Fruit fly (Drosophila melanogaster) whole organism, embryonic: ENCODE measurements around the gene Hsp22.
A peak's percentile ranks its signal among the peaks of the same experiment; 100 is the strongest.

Experiments
- Abd-B ChIP-seq: fragments of 200-800 bp; sonication (Bioruptor generic); optimal IDR thresholded peaks from 2 replicates; lab custom pipeline; 2018; ENCODE audit warnings: missing biosample characterization, mild to moderate bottlenecking, missing genetic modification characterization, moderate library complexity
- Atf-2 ChIP-seq: fragments of 200-800 bp; sonication (Bioruptor generic); optimal IDR thresholded peaks from 2 replicates; lab custom pipeline; 2016; ENCODE audit warnings: missing biosample characterization, missing genetic modification characterization
- CG11696 ChIP-seq: fragments of 200-800 bp; sonication (Bioruptor generic); IDR thresholded peaks from 2 replicates; pipeline ENCODE4 v1.3.6; 2022; ENCODE audit warnings: missing biosample characterization, missing genetic modification characterization
- CG12071 ChIP-seq: fragments of 200-800 bp; sonication (Bioruptor generic); optimal IDR thresholded peaks from 3 replicates; lab custom pipeline; 2018; ENCODE audit warnings: missing biosample characterization, mild to moderate bottlenecking, missing genetic modification characterization
- CG12236 ChIP-seq: fragments of 200-800 bp; sonication (Bioruptor generic); optimal IDR thresholded peaks from 2 replicates; lab custom pipeline; 2016; ENCODE audit warnings: missing biosample characterization, missing genetic modification characterization
- CG12769 ChIP-seq: fragments of 200-800 bp; sonication (Bioruptor generic); optimal IDR thresholded peaks from 2 replicates; lab custom pipeline; 2019; ENCODE audit warnings: missing biosample characterization, mild to moderate bottlenecking, missing genetic modification characterization, moderate library complexity
- CG13894 ChIP-seq: fragments of 200-800 bp; sonication (Bioruptor generic); optimal IDR thresholded peaks from 3 replicates; lab custom pipeline; 2018; ENCODE audit warnings: missing biosample characterization, mild to moderate bottlenecking, missing genetic modification characterization, moderate library complexity
- CG17802 ChIP-seq: fragments of 200-800 bp; sonication (Bioruptor generic); optimal IDR thresholded peaks from 2 replicates; lab custom pipeline; 2018; ENCODE audit warnings: missing biosample characterization, mild to moderate bottlenecking, missing genetic modification characterization, moderate library complexity
- CG1792 ChIP-seq: fragments of 200-800 bp; sonication (Bioruptor generic); optimal IDR thresholded peaks from 2 replicates; lab custom pipeline; 2016; ENCODE audit warnings: missing biosample characterization, missing genetic modification characterization
- CG2199 ChIP-seq: fragments of 200-800 bp; sonication (Bioruptor generic); IDR thresholded peaks from 3 replicates; pipeline ENCODE4 v1.3.6; 2022; ENCODE audit warnings: missing biosample characterization, missing genetic modification characterization
- CG2889 ChIP-seq: fragments of 200-800 bp; sonication (Bioruptor generic); IDR thresholded peaks from 3 replicates; pipeline ENCODE4 v1.3.6; 2022; ENCODE audit warnings: missing biosample characterization, missing genetic modification characterization
- CG3281 ChIP-seq: fragments of 200-800 bp; sonication (Bioruptor generic); optimal IDR thresholded peaks from 3 replicates; lab custom pipeline; 2017; ENCODE audit warnings: missing biosample characterization, mild to moderate bottlenecking, missing genetic modification characterization
- CG33213 ChIP-seq: fragments of 200-800 bp; sonication (Bioruptor generic); optimal IDR thresholded peaks from 3 replicates; lab custom pipeline; 2016; ENCODE audit warnings: missing biosample characterization, missing genetic modification characterization
- CG4707 ChIP-seq: fragments of 200-800 bp; sonication (Bioruptor generic); optimal IDR thresholded peaks from 2 replicates; lab custom pipeline; 2018; ENCODE audit warnings: missing biosample characterization, mild to moderate bottlenecking, missing genetic modification characterization, moderate library complexity
- CG8359 ChIP-seq: fragments of 200-800 bp; sonication (Bioruptor generic); optimal IDR thresholded peaks from 2 replicates; lab custom pipeline; 2017; ENCODE audit warnings: missing biosample characterization, mild to moderate bottlenecking, missing genetic modification characterization, borderline replicate concordance
- CG8944 ChIP-seq: fragments of 200-800 bp; sonication (Bioruptor generic); optimal IDR thresholded peaks from 3 replicates; lab custom pipeline; 2016; ENCODE audit warnings: missing biosample characterization, missing genetic modification characterization
- CG9215 ChIP-seq: fragments of 200-800 bp; sonication (Bioruptor generic); IDR thresholded peaks from 2 replicates; pipeline ENCODE4 v1.3.6; 2022; ENCODE audit warnings: missing biosample characterization, missing genetic modification characterization
- Ets97D ChIP-seq: fragments of 200-800 bp; sonication (Bioruptor generic); optimal IDR thresholded peaks from 3 replicates; lab custom pipeline; 2016; ENCODE audit warnings: missing biosample characterization, missing genetic modification characterization
- HmgZ ChIP-seq: fragments of 200-800 bp; sonication (Bioruptor generic); optimal IDR thresholded peaks from 2 replicates; lab custom pipeline; 2018; ENCODE audit warnings: missing biosample characterization, mild to moderate bottlenecking, missing genetic modification characterization
- Meics ChIP-seq: fragments of 200-800 bp; sonication (Bioruptor generic); optimal IDR thresholded peaks from 2 replicates; lab custom pipeline; 2017; ENCODE audit warnings: missing biosample characterization, mild to moderate bottlenecking, missing genetic modification characterization
- Mrtf ChIP-seq: fragments of 200-800 bp; sonication (Bioruptor generic); IDR thresholded peaks from 3 replicates; pipeline ENCODE4 v1.3.6; 2022; ENCODE audit warnings: missing biosample characterization, missing genetic modification characterization
- NFAT ChIP-seq: fragments of 200-800 bp; sonication (Bioruptor generic); IDR thresholded peaks from 2 replicates; pipeline ENCODE4 v1.3.6; 2022; ENCODE audit warnings: missing biosample characterization, missing genetic modification characterization
- NK7.1 ChIP-seq: fragments of 200-800 bp; sonication (Bioruptor generic); optimal IDR thresholded peaks from 3 replicates; lab custom pipeline; 2016; ENCODE audit warnings: missing biosample characterization, missing genetic modification characterization
- Neu2 ChIP-seq: fragments of 200-800 bp; sonication (Bioruptor generic); optimal IDR thresholded peaks from 3 replicates; lab custom pipeline; 2016; ENCODE audit warnings: missing biosample characterization, missing genetic modification characterization, borderline replicate concordance
- Pdp1 ChIP-seq, 2 experiments: fragments of 200-800 bp; sonication (Bioruptor generic); optimal IDR thresholded peaks; 3 replicates each; lab custom pipeline; 2016; ENCODE audit warnings: missing biosample characterization in 2 of 2, missing genetic modification characterization in 2 of 2, mild to moderate bottlenecking in 1 of 2, moderate library complexity in 1 of 2
- Sin3A ChIP-seq: fragments of >200 bp; optimal IDR thresholded peaks from 2 replicates; lab custom pipeline; 2018
- Vsx1 ChIP-seq: fragments of 200-800 bp; sonication (Bioruptor generic); optimal IDR thresholded peaks from 2 replicates; lab custom pipeline; 2017; ENCODE audit warnings: missing biosample characterization, mild to moderate bottlenecking, missing genetic modification characterization, missing genetic modification reagents
- Xbp1 ChIP-seq: fragments of 200-800 bp; sonication (Bioruptor generic); optimal IDR thresholded peaks from 3 replicates; lab custom pipeline; 2016; ENCODE audit warnings: missing biosample characterization, mild to moderate bottlenecking, missing genetic modification characterization
- amos ChIP-seq: fragments of 200-800 bp; sonication (Bioruptor generic); IDR thresholded peaks from 2 replicates; pipeline ENCODE4 v1.3.6; 2022; ENCODE audit warnings: missing biosample characterization, missing genetic modification characterization; ENCODE audit not compliant: partially characterized antibody
- aop ChIP-seq: fragments of 200-800 bp; sonication (Bioruptor generic); IDR thresholded peaks from 2 replicates; pipeline ENCODE4 v1.3.6; 2022; ENCODE audit warnings: missing biosample characterization, missing genetic modification characterization
- az2 ChIP-seq: fragments of 200-800 bp; sonication (Bioruptor generic); optimal IDR thresholded peaks from 3 replicates; lab custom pipeline; 2016; ENCODE audit warnings: missing biosample characterization, missing genetic modification characterization
- bbx ChIP-seq: fragments of 200-800 bp; sonication (Bioruptor generic); IDR thresholded peaks from 2 replicates; pipeline ENCODE4 v1.3.6; 2022; ENCODE audit warnings: missing biosample characterization, missing genetic modification characterization; ENCODE audit not compliant: partially characterized antibody
- btn ChIP-seq: fragments of 200-800 bp; sonication (Bioruptor generic); optimal IDR thresholded peaks from 2 replicates; lab custom pipeline; 2016; ENCODE audit warnings: missing biosample characterization, missing genetic modification characterization
- ewg ChIP-seq: fragments of 200-800 bp; sonication (Bioruptor generic); optimal IDR thresholded peaks from 3 replicates; lab custom pipeline; 2017; ENCODE audit warnings: mild to moderate bottlenecking, missing biosample characterization, missing genetic modification reagents, missing genetic modification characterization
- gcm ChIP-seq: fragments of 200-800 bp; sonication (Bioruptor generic); optimal IDR thresholded peaks from 2 replicates; lab custom pipeline; 2019; ENCODE audit warnings: missing biosample characterization, mild to moderate bottlenecking, missing genetic modification characterization, moderate library complexity
- gfzf ChIP-seq: fragments of 200-800 bp; sonication (Bioruptor generic); optimal IDR thresholded peaks from 2 replicates; lab custom pipeline; 2016; ENCODE audit warnings: missing biosample characterization, mild to moderate bottlenecking, missing genetic modification characterization, moderate library complexity
- hb ChIP-seq: fragments of 200-800 bp; sonication (Bioruptor generic); IDR thresholded peaks from 3 replicates; pipeline ENCODE4 v1.3.6; 2022; ENCODE audit warnings: missing biosample characterization, missing genetic modification characterization; ENCODE audit not compliant: partially characterized antibody
- lov ChIP-seq, 2 experiments: fragments of 200-800 bp in 1 of 2; fragments of >200 bp in 1 of 2; sonication (Bioruptor generic) in 1 of 2; IDR thresholded peaks in 1 of 2; optimal IDR thresholded peaks in 1 of 2; 2 replicates in 1 of 2; 3 replicates in 1 of 2; pipeline versions ENCODE4 v1.3.6 to Lab custom; 2017 to 2022; ENCODE audit warnings: missing biosample characterization in 1 of 2, missing genetic modification characterization in 1 of 2
- mam ChIP-seq: fragments of 200-800 bp; sonication (Bioruptor generic); optimal IDR thresholded peaks from 3 replicates; lab custom pipeline; 2016; ENCODE audit warnings: missing biosample characterization, missing genetic modification characterization
- otp ChIP-seq: fragments of 200-800 bp; sonication (Bioruptor generic); IDR thresholded peaks from 3 replicates; pipeline ENCODE4, ENCODE4 v1.3.6; 2022; ENCODE audit warnings: missing biosample characterization, missing genetic modification characterization
- pros ChIP-seq: fragments of 200-800 bp; sonication (Bioruptor generic); optimal IDR thresholded peaks from 3 replicates; lab custom pipeline; 2019; ENCODE audit warnings: missing biosample characterization, mild to moderate bottlenecking, missing genetic modification characterization, moderate library complexity
- rib ChIP-seq: fragments of 200-800 bp; sonication (Bioruptor generic); IDR thresholded peaks from 2 replicates; pipeline ENCODE4 v1.3.6; 2022; ENCODE audit warnings: missing biosample characterization, missing genetic modification characterization
- sc ChIP-seq, 3 experiments: fragments of >200 bp in 2 of 3; fragments of 200-800 bp in 1 of 3; sonication (Bioruptor generic) in 1 of 3; optimal IDR thresholded peaks; 2 replicates in 2 of 3; 3 replicates in 1 of 3; lab custom pipeline; 2017; ENCODE audit warnings: mild to moderate bottlenecking in 1 of 3, missing biosample characterization in 1 of 3, missing genetic modification characterization in 1 of 3, missing genetic modification reagents in 1 of 3
- seq ChIP-seq: fragments of 200-800 bp; sonication (Bioruptor generic); IDR thresholded peaks from 2 replicates; pipeline ENCODE4 v1.3.6; 2022; ENCODE audit warnings: missing biosample characterization, missing genetic modification characterization
- slbo ChIP-seq: fragments of 200-800 bp; sonication (Bioruptor generic); IDR thresholded peaks from 2 replicates; pipeline ENCODE4 v1.3.6; 2022; ENCODE audit warnings: missing biosample characterization, missing genetic modification characterization
- toy ChIP-seq: fragments of 200-800 bp; sonication (Bioruptor generic); IDR thresholded peaks from 2 replicates; pipeline ENCODE4 v1.3.6; 2022; ENCODE audit warnings: missing biosample characterization, missing genetic modification characterization
- trem ChIP-seq: fragments of 200-800 bp; optimal IDR thresholded peaks from 3 replicates; lab custom pipeline; 2019; ENCODE audit warnings: missing biosample characterization, mild to moderate bottlenecking, missing genetic modification characterization, moderate library complexity

The Hsp22 gene

DNA sequence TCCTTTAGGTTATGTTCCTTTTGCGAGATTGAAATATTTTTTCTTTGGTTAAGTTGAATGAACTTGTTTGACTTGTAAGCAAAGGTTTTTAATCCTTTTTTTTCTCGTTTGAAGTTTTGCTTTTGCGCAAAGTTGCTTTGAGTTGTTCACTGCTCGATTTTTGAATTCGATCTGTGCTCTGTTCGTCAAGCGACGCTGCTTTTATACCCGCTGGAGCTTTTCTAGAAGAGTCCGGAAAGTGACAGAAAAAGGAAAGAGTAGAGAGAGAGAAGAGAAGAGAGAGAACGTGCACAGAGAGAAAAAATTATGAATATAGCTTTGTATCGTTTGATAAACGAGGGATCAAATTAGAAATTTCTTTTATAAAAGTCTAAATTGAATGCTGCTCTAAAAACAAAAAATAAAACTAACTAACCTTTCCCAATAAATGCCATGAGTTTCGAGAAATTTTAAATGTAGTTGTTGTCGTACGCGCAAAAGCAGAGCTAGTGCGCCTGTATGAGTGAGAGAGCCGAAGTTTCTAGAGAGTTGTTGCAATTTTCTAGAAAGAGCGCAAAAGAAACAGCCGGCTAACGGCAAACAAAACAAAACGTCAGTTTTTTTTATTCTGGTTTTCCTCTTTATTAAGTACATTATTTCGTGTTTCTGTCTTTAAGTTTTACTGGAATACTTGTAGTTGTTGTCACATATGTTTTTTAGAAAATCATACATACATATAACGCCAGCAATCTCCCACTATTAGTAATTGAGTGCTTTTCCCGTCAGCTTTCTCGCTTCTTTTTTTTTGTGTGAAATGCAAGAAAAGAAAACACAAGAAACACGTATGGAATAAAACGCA is 4.7 kb downstream of the Hsp22 start, which contains the start of gene Hsp26 (continued):
- TF ChIP-seq CG12236 (GFP tag; lab: Kevin White, UChicago), result peak; percentile 69
- peak; percentile 54 for TF ChIP-seq trem (tag; lab: Kevin White, UChicago)
- TF ChIP-seq seq, result peak; percentile 88
- peak; percentile 82 for TF ChIP-seq CG8944
- TF ChIP-seq HmgZ (tag; lab: Kevin White, UChicago), result peak; percentile 72
- TF ChIP-seq Neu2, result no peak
- no peak for TF ChIP-seq sc (optimal IDR thresholded peaks at IDR 0.05; lab: Kevin White, UChicago)
- TF ChIP-seq sc (GFP tag; optimal IDR thresholded peaks at IDR 0.05; lab: Kevin White, UChicago), result peak; percentile 72
- TF ChIP-seq bbx, result no peak; the same call in 1 of the 2 replicates
- peak; percentile 75 to 82 for TF ChIP-seq Pdp1 (GFP tag; optimal IDR thresholded peaks at IDR 0.05; lab: Kevin White, UChicago)
- peak; percentile 80 for TF ChIP-seq Meics (GFP tag; lab: Kevin White, UChicago)
- TF ChIP-seq az2 (GFP tag; lab: Kevin White, UChicago), result peak; percentile 85
- peak; percentile 46 for TF ChIP-seq btn
- TF ChIP-seq CG17802 (tag; lab: Kevin White, UChicago), result peak; percentile 27
- TF ChIP-seq pros (GFP tag; lab: Kevin White, UChicago), result no peak
- peak; percentile 55; the same call in 1 of the 3 replicates for TF ChIP-seq Mrtf (GFP tag; lab: Robert Waterston, UW)
- TF ChIP-seq CG3281 (GFP tag; lab: Kevin White, UChicago), result peak; percentile 84
- TF ChIP-seq hb (GFP tag; lab: Robert Waterston, UW), result no peak
- no peak for TF ChIP-seq toy (GFP tag; lab: Robert Waterston, UW)
- TF ChIP-seq amos (GFP tag; lab: Robert Waterston, UW), result no peak
- TF ChIP-seq Ets97D (GFP tag; lab: Kevin White, UChicago), result peak; percentile 46
- TF ChIP-seq CG4707, result peak; percentile 49
- TF ChIP-seq CG1792 (GFP tag; lab: Kevin White, UChicago), result peak; percentile 78
- TF ChIP-seq Sin3A (lab: Kevin White, UChicago), result no peak
- TF ChIP-seq CG9215 (GFP tag; lab: Robert Waterston, UW), result no peak
- TF ChIP-seq Abd-B (GFP tag; lab: Kevin White, UChicago), result peak; percentile 37
- peak; percentile 65 for TF ChIP-seq CG11696
- TF ChIP-seq NFAT, result peak; percentile 49; the same call in 1 of the 2 replicates
- peak; percentile 62 for TF ChIP-seq CG12769
- TF ChIP-seq mam (GFP tag; lab: Kevin White, UChicago), result peak; percentile 85
- peak; percentile 34 for TF ChIP-seq CG8359 (GFP tag; lab: Kevin White, UChicago)
- TF ChIP-seq aop, result no peak
- peak; percentile 49 for TF ChIP-seq CG12071
- TF ChIP-seq gcm (GFP tag; lab: Kevin White, UChicago), result peak; percentile 87
- TF ChIP-seq NK7.1, result peak; percentile 70
- peak; percentile 89 for TF ChIP-seq Xbp1 (GFP tag; lab: Kevin White, UChicago)
- TF ChIP-seq CG2199, result 0 out of 3 replicates have a peak, but pooled peaks have one; percentile 32
- no peak for TF ChIP-seq lov (optimal IDR thresholded peaks at IDR 0.05; lab: Kevin White, UChicago)
- peak; percentile 62; the same call in 1 of the 3 replicates for TF ChIP-seq lov (GFP tag; IDR thresholded peaks at IDR 0.05; lab: Robert Waterston, UW)
- TF ChIP-seq CG2889 (GFP tag; lab: Robert Waterston, UW), result peak; percentile 63; the same call in 2 of the 3 replicates
- TF ChIP-seq Vsx1 (GFP tag; lab: Kevin White, UChicago), result peak; percentile 53
- TF ChIP-seq CG33213 (GFP tag; lab: Kevin White, UChicago), result peak; percentile 72
- TF ChIP-seq ewg (GFP tag; lab: Kevin White, UChicago), result peak; percentile 93
- peak; percentile 75; the same call in 2 of the 3 replicates for TF ChIP-seq otp (GFP tag; lab: Robert Waterston, UW)
- TF ChIP-seq gfzf, result no peak
- peak; percentile 75 for TF ChIP-seq rib
- TF ChIP-seq Atf-2 (GFP tag; lab: Kevin White, UChicago), result peak; percentile 67
- TF ChIP-seq slbo (GFP tag; lab: Robert Waterston, UW), result peak; percentile 85
- peak; percentile 19 for TF ChIP-seq CG13894 (tag; lab: Kevin White, UChicago)
